Fruit fly (Drosophila melanogaster) whole organism, embryonic: ENCODE data around the gene CG9673.

ENCODE experiments used
- Antp ChIP-seq: fragments of 200-800 bp; sonication (Bioruptor generic); optimal IDR thresholded peaks from 3 replicates; lab custom pipeline; 2016; ENCODE audit warnings: missing biosample characterization, missing genetic modification characterization
- Bgb ChIP-seq: fragments of 200-800 bp; sonication (Bioruptor generic); IDR thresholded peaks from 2 replicates; pipeline ENCODE4 v1.3.6; 2022; ENCODE audit warnings: missing biosample characterization, missing genetic modification characterization; ENCODE audit not compliant: partially characterized antibody
- Bteb2 ChIP-seq: fragments of 200-800 bp; sonication (Bioruptor generic); optimal IDR thresholded peaks from 2 replicates; lab custom pipeline; 2016; ENCODE audit warnings: missing biosample characterization, missing genetic modification characterization
- CG10147 ChIP-seq: fragments of 200-800 bp; sonication (Bioruptor generic); optimal IDR thresholded peaks from 2 replicates; lab custom pipeline; 2019; ENCODE audit warnings: missing biosample characterization, mild to moderate bottlenecking, missing genetic modification characterization, moderate library complexity
- CG10979 ChIP-seq: fragments of 200-800 bp; sonication (Bioruptor generic); optimal IDR thresholded peaks from 2 replicates; lab custom pipeline; 2018; ENCODE audit warnings: missing biosample characterization, mild to moderate bottlenecking, missing genetic modification characterization, moderate library complexity
- CG11504 ChIP-seq: fragments of 200-800 bp; sonication (Bioruptor generic); optimal IDR thresholded peaks from 3 replicates; lab custom pipeline; 2019; ENCODE audit warnings: missing biosample characterization, mild to moderate bottlenecking, missing genetic modification characterization, moderate library complexity
- CG1233 ChIP-seq: fragments of 200-800 bp; sonication (Bioruptor generic); optimal IDR thresholded peaks from 4 replicates; lab custom pipeline; 2018; ENCODE audit warnings: missing biosample characterization, mild to moderate bottlenecking, missing genetic modification characterization
- CG12391 ChIP-seq: fragments of 200-800 bp; sonication (Bioruptor generic); optimal IDR thresholded peaks from 3 replicates; lab custom pipeline; 2018; ENCODE audit warnings: missing biosample characterization, mild to moderate bottlenecking, missing genetic modification characterization, moderate library complexity
- CG17359 ChIP-seq: fragments of 200-800 bp; sonication (Bioruptor generic); optimal IDR thresholded peaks from 3 replicates; lab custom pipeline; 2018; ENCODE audit warnings: missing biosample characterization, mild to moderate bottlenecking, missing genetic modification characterization, moderate library complexity
- CG17361 ChIP-seq: fragments of 200-800 bp; sonication (Bioruptor generic); IDR thresholded peaks from 3 replicates; pipeline ENCODE4 v1.3.6; 2022; ENCODE audit warnings: missing biosample characterization, missing genetic modification characterization
- CG18262 ChIP-seq: fragments of 200-800 bp; optimal IDR thresholded peaks from 3 replicates; lab custom pipeline; 2019; ENCODE audit warnings: missing biosample characterization, mild to moderate bottlenecking, missing genetic modification characterization, moderate library complexity
- CG2712 ChIP-seq: fragments of 200-800 bp; optimal IDR thresholded peaks from 3 replicates; lab custom pipeline; 2019; ENCODE audit warnings: missing biosample characterization, mild to moderate bottlenecking, missing genetic modification characterization, moderate library complexity
- CG31441 ChIP-seq: fragments of 200-800 bp; sonication (Bioruptor generic); IDR thresholded peaks from 2 replicates; pipeline ENCODE4 v1.3.6; 2022; ENCODE audit warnings: missing biosample characterization, missing genetic modification characterization
- CG32532 ChIP-seq: fragments of 200-800 bp; sonication (Bioruptor generic); IDR thresholded peaks from 2 replicates; pipeline ENCODE4 v1.3.6; 2022; ENCODE audit warnings: missing biosample characterization, missing genetic modification characterization
- CG4360 ChIP-seq: fragments of 200-800 bp; sonication (Bioruptor generic); IDR thresholded peaks from 2 replicates; pipeline ENCODE4 v1.3.6; 2022; ENCODE audit warnings: missing biosample characterization, missing genetic modification characterization
- CG4707 ChIP-seq: fragments of 200-800 bp; sonication (Bioruptor generic); optimal IDR thresholded peaks from 2 replicates; lab custom pipeline; 2018; ENCODE audit warnings: missing biosample characterization, mild to moderate bottlenecking, missing genetic modification characterization, moderate library complexity
- CG4854 ChIP-seq: fragments of 200-800 bp; sonication (Bioruptor generic); optimal IDR thresholded peaks from 2 replicates; lab custom pipeline; 2016; ENCODE audit warnings: missing biosample characterization, missing genetic modification characterization, inconsistent platforms
- CG6689 ChIP-seq: fragments of 200-800 bp; sonication (Bioruptor generic); IDR thresholded peaks from 2 replicates; pipeline ENCODE4 v1.3.6; 2022; ENCODE audit warnings: missing biosample characterization, missing genetic modification characterization
- CG7556 ChIP-seq: fragments of 200-800 bp; sonication (Bioruptor generic); optimal IDR thresholded peaks from 2 replicates; lab custom pipeline; 2017; ENCODE audit warnings: missing biosample characterization, mild to moderate bottlenecking, missing genetic modification characterization
- CG7839 ChIP-seq: fragments of 200-800 bp; sonication (Bioruptor generic); optimal IDR thresholded peaks from 3 replicates; lab custom pipeline; 2018; ENCODE audit warnings: missing biosample characterization, mild to moderate bottlenecking, missing genetic modification characterization, moderate library complexity
- CG8765 ChIP-seq: fragments of 200-800 bp; sonication (Bioruptor generic); IDR thresholded peaks from 2 replicates; pipeline ENCODE4 v1.3.6; 2022; ENCODE audit warnings: missing biosample characterization, missing genetic modification characterization
- CG9932 ChIP-seq: fragments of 200-800 bp; sonication (Bioruptor generic); IDR thresholded peaks from 2 replicates; pipeline ENCODE4 v1.3.6; 2022; ENCODE audit warnings: missing biosample characterization, missing genetic modification characterization
- Hr51 ChIP-seq, 2 experiments: fragments of 200-800 bp; sonication (Bioruptor generic); optimal IDR thresholded peaks; 2 replicates in 1 of 2; 3 replicates in 1 of 2; lab custom pipeline; 2016 to 2018; ENCODE audit warnings: missing biosample characterization in 2 of 2, missing genetic modification characterization in 2 of 2, mild to moderate bottlenecking in 1 of 2, moderate library complexity in 1 of 2
- Oli ChIP-seq: fragments of 200-800 bp; sonication (Bioruptor generic); optimal IDR thresholded peaks from 2 replicates; lab custom pipeline; 2018; ENCODE audit warnings: missing biosample characterization, mild to moderate bottlenecking, missing genetic modification characterization, moderate library complexity
- PHDP ChIP-seq: fragments of 200-800 bp; sonication (Bioruptor generic); optimal IDR thresholded peaks from 3 replicates; lab custom pipeline; 2018; ENCODE audit warnings: missing biosample characterization, mild to moderate bottlenecking, missing genetic modification characterization, moderate library complexity
- Side ChIP-seq: fragments of 200-800 bp; sonication (Bioruptor generic); optimal IDR thresholded peaks from 2 replicates; lab custom pipeline; 2016; ENCODE audit warnings: missing biosample characterization, missing genetic modification characterization
- Sox102F ChIP-seq: fragments of 200-800 bp; sonication (Bioruptor generic); optimal IDR thresholded peaks from 2 replicates; lab custom pipeline; 2018; ENCODE audit warnings: missing biosample characterization, mild to moderate bottlenecking, missing genetic modification characterization, moderate library complexity
- Sry-δ ChIP-seq: fragments of 200-800 bp; sonication (Bioruptor generic); optimal IDR thresholded peaks from 2 replicates; lab custom pipeline; 2016; ENCODE audit warnings: missing biosample characterization, missing genetic modification characterization
- ash1 ChIP-seq: fragments of 200-800 bp; sonication (Bioruptor generic); optimal IDR thresholded peaks from 2 replicates; lab custom pipeline; 2018; ENCODE audit warnings: missing biosample characterization, mild to moderate bottlenecking, missing genetic modification characterization
- danr ChIP-seq: fragments of 200-800 bp; sonication (Bioruptor generic); IDR thresholded peaks from 2 replicates; pipeline ENCODE4 v1.3.6; 2022; ENCODE audit warnings: missing biosample characterization, missing genetic modification characterization
- dmrt11E ChIP-seq: fragments of 200-800 bp; sonication (Bioruptor generic); optimal IDR thresholded peaks from 3 replicates; lab custom pipeline; 2018; ENCODE audit warnings: missing biosample characterization, mild to moderate bottlenecking, missing genetic modification characterization, moderate library complexity
- gem ChIP-seq: fragments of 200-800 bp; sonication (Bioruptor generic); optimal IDR thresholded peaks from 2 replicates; lab custom pipeline; 2019; ENCODE audit warnings: missing biosample characterization, mild to moderate bottlenecking, missing genetic modification characterization, moderate library complexity
- grau ChIP-seq: fragments of 200-800 bp; optimal IDR thresholded peaks from 3 replicates; lab custom pipeline; 2019; ENCODE audit warnings: missing biosample characterization, mild to moderate bottlenecking, missing genetic modification characterization, moderate library complexity
- phol ChIP-seq: fragments of 200-800 bp; sonication (Bioruptor generic); optimal IDR thresholded peaks from 3 replicates; lab custom pipeline; 2018; ENCODE audit warnings: missing biosample characterization, mild to moderate bottlenecking, missing genetic modification characterization, moderate library complexity
- slbo ChIP-seq: fragments of 200-800 bp; sonication (Bioruptor generic); IDR thresholded peaks from 2 replicates; pipeline ENCODE4 v1.3.6; 2022; ENCODE audit warnings: missing biosample characterization, missing genetic modification characterization

Gene CG9673

DNA sequence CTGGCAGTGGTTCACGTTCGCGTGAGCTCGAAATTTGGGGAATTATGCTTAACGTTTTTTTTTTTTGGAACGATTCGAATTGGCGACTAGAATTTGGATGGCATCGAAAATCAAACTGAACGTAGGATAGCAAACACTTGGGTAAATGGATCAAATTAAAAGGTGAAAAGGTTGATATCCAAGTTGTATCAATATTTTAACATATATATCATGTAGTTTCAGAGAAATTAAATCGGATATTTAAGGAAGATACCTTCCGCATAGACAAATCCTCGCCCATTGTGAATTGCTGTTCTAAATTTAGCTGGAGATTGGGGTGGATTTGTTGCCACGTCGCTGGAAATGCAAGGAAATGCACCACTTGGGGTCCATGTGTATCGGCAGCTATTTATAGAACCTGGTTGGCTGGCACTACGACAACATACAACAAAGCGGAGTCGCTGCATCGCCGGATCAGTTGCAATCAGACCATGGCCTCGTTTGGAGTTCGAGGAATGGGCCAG lies 24.8 kb downstream of the CG9673 start, which contains the start of the genes CG13010 and sing (continued):
- TF ChIP-seq Bteb2 (no peak), CG1233 (GFP tag; lab: Kevin White, UChicago) (no peak), CG17359 (tag; lab: Kevin White, UChicago) (no peak), danr (GFP tag; lab: Robert Waterston, UW) (no peak), Sry-δ (GFP tag; lab: Kevin White, UChicago) (no peak), CG4360 (GFP tag; lab: Robert Waterston, UW) (0 out of 2 replicates have a peak, but pooled peaks have one; percentile 11), CG4854 (no peak), Side (GFP tag; lab: Kevin White, UChicago) (no peak)

DNA sequence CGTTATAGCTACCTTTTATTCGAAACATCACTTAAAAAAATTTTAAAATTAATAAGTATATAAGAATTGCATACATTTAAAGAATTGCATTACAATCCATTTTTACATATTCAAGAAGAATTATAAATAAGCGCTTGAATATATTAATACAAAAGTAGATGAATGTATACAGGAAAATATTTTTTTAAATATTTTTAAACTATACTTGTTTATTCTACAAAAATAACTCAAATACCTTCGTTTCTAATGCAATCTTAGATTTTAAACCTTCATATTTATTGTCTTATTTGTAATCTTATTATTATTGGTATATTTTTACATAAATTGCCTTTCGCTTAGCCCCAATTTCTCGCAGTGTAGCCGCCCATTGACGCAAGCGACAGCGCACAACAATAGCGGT lies 26.5 kb downstream of the CG9673 start:
- TF ChIP-seq CG7839 (tag; lab: Kevin White, UChicago) (peak; percentile 12), CG12391 (peak; percentile 11), ash1 (GFP tag; lab: Kevin White, UChicago) (no peak), CG17361 (0 out of 3 replicates have a peak, but pooled peaks have one; percentile 30), CG7556 (GFP tag; lab: Kevin White, UChicago) (peak; percentile 22), grau (tag; lab: Kevin White, UChicago) (peak; percentile 20), PHDP (tag; lab: Kevin White, UChicago) (peak; percentile 20), CG11504 (peak; percentile 32), CG31441 (GFP tag; lab: Robert Waterston, UW) (0 out of 2 replicates have a peak, but pooled peaks have one; percentile 22), slbo (GFP tag; lab: Robert Waterston, UW) (peak; percentile 30; the same call in 1 of the 2 replicates), dmrt11E (tag; lab: Kevin White, UChicago) (peak; percentile 22), CG2712 (tag; lab: Kevin White, UChicago) (peak; percentile 13), CG32532 (GFP tag; lab: Robert Waterston, UW) (0 out of 2 replicates have a peak, but pooled peaks have one; percentile 13), gem (peak; percentile 43), Sox102F (peak; percentile 17), CG8765 (GFP tag; lab: Robert Waterston, UW) (no peak), CG10147 (GFP tag; lab: Kevin White, UChicago) (no peak), CG18262 (tag; lab: Kevin White, UChicago) (peak; percentile 16), CG10979 (tag; lab: Kevin White, UChicago) (peak; percentile 7), CG6689 (GFP tag; lab: Robert Waterston, UW) (0 out of 2 replicates have a peak, but pooled peaks have one; percentile 22), Antp (GFP tag; lab: Kevin White, UChicago) (no peak), Oli (peak; percentile 2), Hr51 (GFP tag; optimal IDR thresholded peaks at IDR 0.05; lab: Kevin White, UChicago) (peak in 1 of 2 experiments; percentile 29), CG9932 (no peak), phol (tag; lab: Kevin White, UChicago) (peak; percentile 6)

DNA sequence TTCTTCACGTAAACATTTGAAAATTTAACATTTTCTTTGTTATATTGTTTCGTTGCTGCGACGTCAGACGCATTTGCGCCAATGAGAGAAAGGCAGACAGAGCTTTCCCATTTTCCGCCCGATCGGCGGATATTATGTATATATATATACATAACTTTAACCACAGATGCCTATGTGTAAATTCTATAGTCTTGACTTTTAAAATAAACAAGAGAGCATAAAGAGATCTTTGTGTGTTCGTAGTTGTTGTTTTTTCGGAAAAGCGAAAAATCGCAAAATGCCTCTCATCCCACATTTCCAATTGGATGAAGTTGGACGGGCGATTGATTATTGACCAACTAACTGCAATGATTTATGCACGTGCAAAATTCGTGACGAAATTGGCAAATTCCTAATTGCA lies 27.0 kb downstream of the CG9673 start, which contains the start of gene CG13012:
CG13012 (minus strand) TSS at position 101 of the 400 bp plus-strand sequence.
- TF ChIP-seq Bgb (GFP tag; lab: Robert Waterston, UW) = no peak
- no peak for TF ChIP-seq CG4707 (GFP tag; lab: Kevin White, UChicago)
